Worm (Caenorhabditis elegans): Measurements from ENCODE around the gene kcc-1.

kcc-1 gene

DNA sequence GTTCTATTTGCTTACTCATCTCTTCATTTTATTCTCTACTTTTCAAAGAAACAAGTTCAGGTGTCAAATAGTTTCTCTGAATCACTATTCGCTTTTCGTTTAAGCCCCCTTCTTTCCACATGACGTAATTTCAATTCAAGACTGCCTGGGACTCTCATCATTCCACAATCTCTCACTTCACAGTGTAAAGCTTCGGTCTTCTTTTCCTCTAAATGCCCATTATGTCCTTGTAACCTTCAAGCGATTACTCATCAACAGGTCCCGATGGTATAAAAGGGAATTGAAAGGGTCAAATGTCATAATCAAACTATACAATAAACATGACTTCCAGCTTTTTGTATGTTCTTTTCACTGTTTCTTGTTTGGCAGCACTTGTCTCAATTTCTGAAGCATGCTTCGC is 27.1 kb upstream of the kcc-1 start, which contains the start of gene C42D4.3:
C42D4.3 (plus strand) TSS at position 298 of the 400 bp plus-strand sequence.
- TF ChIP-seq crh-2 (tag; optimal IDR thresholded peaks at IDR 0.05) (no peak), mab-5 (tag; optimal IDR thresholded peaks at IDR 0.05) (no peak), nhr-25 (tag; optimal IDR thresholded peaks at IDR 0.05) (peak; percentile 86), fos-1 (tag; optimal IDR thresholded peaks at IDR 0.05) (peak; percentile 52), lin-39 (tag; optimal IDR thresholded peaks at IDR 0.05) (no peak), nhr-21 (tag; optimal IDR thresholded peaks at IDR 0.05) (no peak), lin-11 (tag; optimal IDR thresholded peaks at IDR 0.05) (no peak), nhr-11 (tag; optimal IDR thresholded peaks at IDR 0.05) (no peak), nhr-10 (tag; optimal IDR thresholded peaks at IDR 0.05) (no peak), elt-1 (tag; optimal IDR thresholded peaks at IDR 0.05) (no peak), ztf-4 (tag; optimal IDR thresholded peaks at IDR 0.05) (no peak), nhr-129 (tag; optimal IDR thresholded peaks at IDR 0.05) (no peak), aly-2 (tag; optimal IDR thresholded peaks at IDR 0.05) (no peak), skn-1 (tag; optimal IDR thresholded peaks at IDR 0.05) (no peak), egl-27 (tag; optimal IDR thresholded peaks at IDR 0.05) (no peak), ceh-16 (tag; optimal IDR thresholded peaks at IDR 0.05) (no peak), lin-13 (GFP tag; optimal IDR thresholded peaks at IDR 0.05) (no peak)

DNA sequence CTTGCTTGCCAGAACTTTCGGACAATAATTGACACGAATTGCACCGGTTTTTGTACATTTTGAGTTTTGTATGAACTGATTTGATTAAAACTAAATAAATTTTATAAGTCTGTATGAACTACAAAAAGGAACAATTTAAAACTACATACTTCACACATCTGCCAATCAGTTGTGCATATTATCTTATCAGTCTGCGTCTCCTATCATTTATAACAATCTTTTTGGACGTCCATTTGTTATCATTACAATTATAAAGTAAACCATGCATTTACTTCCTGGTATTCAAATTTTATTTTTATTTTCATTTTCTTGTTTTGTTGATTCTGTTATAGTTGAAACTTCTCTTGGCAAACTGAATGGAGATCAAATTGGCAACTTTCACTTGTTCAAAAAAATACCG is 25.8 kb upstream of the kcc-1 start, which contains the start of gene cest-10:
cest-10 (plus strand) TSS at position 254 of the 400 bp plus-strand sequence.
- TF ChIP-seq mbf-1 (tag; optimal IDR thresholded peaks at IDR 0.05), result no peak
- no peak for TF ChIP-seq crh-2 (tag; optimal IDR thresholded peaks at IDR 0.05)
- peak; percentile 40 for TF ChIP-seq nhr-25 (tag; optimal IDR thresholded peaks at IDR 0.05)
- TF ChIP-seq sma-9 (GFP tag; optimal IDR thresholded peaks at IDR 0.05), result peak; percentile 29
- no peak for TF ChIP-seq sma-9 (tag; optimal IDR thresholded peaks at IDR 0.05)
- no peak for TF ChIP-seq nhr-237 (tag; optimal IDR thresholded peaks at IDR 0.05)
- TF ChIP-seq lin-39 (tag; optimal IDR thresholded peaks at IDR 0.05), result no peak
- no peak for TF ChIP-seq lin-13 (GFP tag; optimal IDR thresholded peaks at IDR 0.05)
- TF ChIP-seq mab-5 (tag; optimal IDR thresholded peaks at IDR 0.05), result no peak
- TF ChIP-seq fos-1 (tag; optimal IDR thresholded peaks at IDR 0.05), result peak; percentile 65
- no peak for TF ChIP-seq ztf-4 (tag; optimal IDR thresholded peaks at IDR 0.05)
- no peak for TF ChIP-seq aly-2 (tag; optimal IDR thresholded peaks at IDR 0.05)
- no peak for TF ChIP-seq lin-11 (tag; optimal IDR thresholded peaks at IDR 0.05)
- TF ChIP-seq nhr-6 (tag; optimal IDR thresholded peaks at IDR 0.05), result no peak
- TF ChIP-seq R02D3.7 (tag; optimal IDR thresholded peaks at IDR 0.05), result no peak
- peak; percentile 9 for TF ChIP-seq blmp-1 (tag; optimal IDR thresholded peaks at IDR 0.05; ENCODE audit: insufficient read depth)

DNA sequence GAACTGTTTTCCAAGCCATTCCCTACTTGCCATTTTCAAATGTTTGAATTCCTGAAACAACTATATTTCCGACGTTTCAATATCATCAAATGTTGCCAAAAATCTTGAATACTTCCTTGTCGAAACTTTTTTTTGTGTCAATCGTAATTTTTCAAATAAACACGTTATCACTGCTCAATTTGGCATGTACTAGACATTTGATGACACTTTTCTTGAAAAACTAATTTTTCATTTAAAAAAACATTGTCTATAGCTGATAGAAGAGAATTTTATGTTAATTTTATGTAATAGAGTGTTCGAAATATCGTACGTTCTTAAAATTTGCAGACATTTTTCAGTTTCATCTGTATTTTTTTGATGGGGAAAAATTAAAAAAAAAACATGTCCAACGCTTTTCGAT is 23.3 kb upstream of the kcc-1 start:
- TF ChIP-seq lin-39 (tag; optimal IDR thresholded peaks at IDR 0.05) (no peak), ceh-82 (tag; optimal IDR thresholded peaks at IDR 0.05) (no peak), C34F6.9 (tag; optimal IDR thresholded peaks at IDR 0.05) (no peak), sem-4 (tag; optimal IDR thresholded peaks at IDR 0.05) (no peak), elt-1 (tag; optimal IDR thresholded peaks at IDR 0.05) (no peak), ZK546.5 (tag; optimal IDR thresholded peaks at IDR 0.05) (no peak), lsy-2 (tag; optimal IDR thresholded peaks at IDR 0.05) (no peak), Y55F3AM.14 (GFP tag; optimal IDR thresholded peaks at IDR 0.05) (no peak)

DNA sequence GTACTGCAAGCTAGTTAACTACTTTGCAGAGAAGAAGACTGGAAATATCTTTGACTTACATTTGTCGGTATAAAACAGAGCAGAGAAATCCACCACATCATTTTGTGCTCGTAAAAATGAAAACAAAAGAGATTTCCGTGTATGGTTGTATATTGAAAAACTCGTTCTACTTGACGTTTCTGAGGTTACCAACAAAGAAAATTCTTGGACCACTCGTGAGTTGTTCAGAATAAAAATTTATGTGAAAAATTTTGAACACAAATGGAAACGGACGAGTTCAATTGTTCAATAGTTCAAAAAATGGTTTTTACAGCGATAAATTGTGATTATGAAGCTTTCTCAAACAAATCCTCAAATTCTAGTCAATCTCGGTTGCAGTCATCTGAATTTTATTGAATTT is 21.5 kb upstream of the kcc-1 start, which contains the start of gene clec-179:
clec-179 (minus strand) TSS at position 101 of the 400 bp plus-strand sequence.
- TF ChIP-seq lin-13 (GFP tag; optimal IDR thresholded peaks at IDR 0.05) (no peak), skn-1 (tag; optimal IDR thresholded peaks at IDR 0.05) (no peak), unc-55 (GFP tag; optimal IDR thresholded peaks at IDR 0.05) (no peak), sma-3 (GFP tag; optimal IDR thresholded peaks at IDR 0.05) (no peak), ceh-16 (tag; optimal IDR thresholded peaks at IDR 0.05) (no peak), mbf-1 (tag; optimal IDR thresholded peaks at IDR 0.05) (no peak), nhr-10 (tag; optimal IDR thresholded peaks at IDR 0.05) (no peak), elt-1 (tag; optimal IDR thresholded peaks at IDR 0.05) (no peak), R02D3.7 (tag; optimal IDR thresholded peaks at IDR 0.05) (no peak), lin-39 (tag; optimal IDR thresholded peaks at IDR 0.05) (no peak), gmeb-1 (tag; optimal IDR thresholded peaks at IDR 0.05) (no peak)

DNA sequence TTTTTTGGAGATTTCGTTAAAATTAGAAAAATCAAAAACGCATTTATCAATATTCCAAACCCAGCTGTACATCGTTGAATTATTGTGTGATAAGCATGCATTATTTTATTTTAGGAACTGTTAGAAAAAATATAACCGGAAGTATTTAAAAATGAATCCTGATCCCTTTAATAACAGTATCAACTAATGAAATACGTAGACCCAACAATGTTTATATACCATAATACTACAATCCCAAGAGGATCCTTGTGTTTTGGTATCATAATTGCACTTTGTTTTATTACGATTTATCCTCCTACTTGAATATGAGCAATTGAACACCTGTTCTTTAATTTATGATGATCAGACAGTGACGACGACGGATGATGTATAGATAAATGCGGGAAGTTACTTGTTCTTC is 19.3 kb upstream of the kcc-1 start, which contains the start of gene str-249:
str-249 (minus strand) TSS at position 101 of the 400 bp plus-strand sequence.
- TF ChIP-seq nhr-11 (tag; optimal IDR thresholded peaks at IDR 0.05) (no peak), nhr-12 (tag; optimal IDR thresholded peaks at IDR 0.05) (no peak), lin-13 (GFP tag; optimal IDR thresholded peaks at IDR 0.05) (no peak), C34F6.9 (tag; optimal IDR thresholded peaks at IDR 0.05) (no peak), aly-2 (tag; optimal IDR thresholded peaks at IDR 0.05) (no peak), egl-27 (tag; optimal IDR thresholded peaks at IDR 0.05) (no peak), zag-1 (tag; optimal IDR thresholded peaks at IDR 0.05) (no peak), gmeb-1 (tag; optimal IDR thresholded peaks at IDR 0.05) (no peak), R02D3.7 (tag; optimal IDR thresholded peaks at IDR 0.05) (no peak), elt-3 (tag; optimal IDR thresholded peaks at IDR 0.05) (no peak), nhr-25 (tag; optimal IDR thresholded peaks at IDR 0.05) (no peak), skn-1 (tag; optimal IDR thresholded peaks at IDR 0.05) (no peak)
